Worm (Caenorhabditis elegans) whole organism, L2 larva: ENCODE data around the gene osm-7.

Experiments
- blmp-1 ChIP-seq: sonication (generic microtip); optimal IDR thresholded peaks from 2 replicates; lab custom pipeline; 2017; ENCODE audit warnings: missing genetic modification characterization, mild to moderate bottlenecking, missing compliant biosample characterization, antibody characterized with exemption, moderate library complexity; ENCODE audit not compliant: insufficient read depth
- nhr-6 ChIP-seq: fragments of 150-350 bp; optimal IDR thresholded peaks from 2 replicates; lab custom pipeline; 2014; ENCODE audit warnings: missing biosample characterization, missing genetic modification characterization

DNA sequence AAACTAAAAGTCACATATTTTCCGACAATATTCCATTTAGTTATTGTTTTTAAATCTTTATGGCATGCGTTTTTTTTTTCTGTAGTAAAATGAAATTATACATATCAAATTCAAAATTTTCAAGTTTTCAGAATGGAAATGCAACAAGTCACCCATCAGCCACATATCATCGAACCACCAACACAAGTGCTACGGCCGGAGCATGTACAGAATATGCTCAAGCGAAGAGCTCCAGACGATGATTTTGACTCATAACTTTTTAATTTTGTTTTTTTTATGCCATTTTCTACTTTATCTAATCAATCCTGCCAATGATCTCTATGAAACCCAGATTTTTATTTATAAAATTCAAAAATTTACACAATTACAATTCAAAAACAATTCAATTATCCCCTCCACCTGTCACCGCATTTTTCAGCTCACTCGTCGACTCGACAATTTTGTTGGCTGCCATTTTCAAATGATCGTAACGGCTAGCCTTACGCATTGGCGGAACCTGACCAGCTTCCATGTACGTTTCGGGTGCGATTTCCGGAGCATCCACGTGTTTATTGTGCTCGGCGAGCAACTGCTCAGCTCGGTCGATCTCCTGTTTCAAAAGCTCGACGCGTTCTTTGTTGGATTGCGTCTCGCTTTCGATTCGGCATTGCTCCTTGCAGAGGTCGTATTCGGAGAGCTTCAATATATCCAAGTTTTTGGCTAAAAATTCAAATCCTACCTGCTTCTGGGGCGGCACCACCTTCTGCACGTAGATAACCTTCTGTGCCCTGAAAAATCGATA, 49.9 kb downstream of the osm-7 start:
- no peak for TF ChIP-seq nhr-6 (tag; lab: Kevin White, UChicago)
- no peak for TF ChIP-seq blmp-1 (tag; lab: Kevin White, UChicago)
